Fruit fly (Drosophila melanogaster) whole organism, embryonic: ENCODE data around the gene CG13920.

Experiments
- CG10431 ChIP-seq: fragments of 200-800 bp; sonication (Bioruptor generic); optimal IDR thresholded peaks from 3 replicates; lab custom pipeline; 2018; ENCODE audit warnings: missing biosample characterization, mild to moderate bottlenecking, missing genetic modification characterization
- CG10979 ChIP-seq: fragments of 200-800 bp; sonication (Bioruptor generic); optimal IDR thresholded peaks from 2 replicates; lab custom pipeline; 2018; ENCODE audit warnings: missing biosample characterization, mild to moderate bottlenecking, missing genetic modification characterization, moderate library complexity
- CG11723 ChIP-seq: fragments of 200-800 bp; sonication (Bioruptor generic); optimal IDR thresholded peaks from 2 replicates; lab custom pipeline; 2017; ENCODE audit warnings: missing biosample characterization, mild to moderate bottlenecking, missing genetic modification characterization
- CG12659 ChIP-seq: fragments of 200-800 bp; sonication (Bioruptor generic); optimal IDR thresholded peaks from 3 replicates; lab custom pipeline; 2017; ENCODE audit warnings: mild to moderate bottlenecking, missing biosample characterization, missing genetic modification reagents, missing genetic modification characterization
- CG12769 ChIP-seq: fragments of 200-800 bp; sonication (Bioruptor generic); optimal IDR thresholded peaks from 2 replicates; lab custom pipeline; 2019; ENCODE audit warnings: missing biosample characterization, mild to moderate bottlenecking, missing genetic modification characterization, moderate library complexity
- CG13775 ChIP-seq: fragments of 200-800 bp; sonication (Bioruptor generic); optimal IDR thresholded peaks from 3 replicates; lab custom pipeline; 2017; ENCODE audit warnings: missing biosample characterization, mild to moderate bottlenecking, missing genetic modification characterization
- CG14050 ChIP-seq: fragments of 200-800 bp; sonication (Bioruptor generic); IDR thresholded peaks from 3 replicates; pipeline ENCODE4 v1.3.6; 2022; ENCODE audit warnings: missing biosample characterization, missing genetic modification characterization
- CG14710 ChIP-seq: fragments of 200-800 bp; sonication (Bioruptor generic); optimal IDR thresholded peaks from 3 replicates; lab custom pipeline; 2019; ENCODE audit warnings: missing biosample characterization, mild to moderate bottlenecking, missing genetic modification characterization, moderate library complexity
- CG14860 ChIP-seq: fragments of 200-800 bp; sonication (Bioruptor generic); IDR thresholded peaks from 3 replicates; pipeline ENCODE4 v1.3.6; 2022; ENCODE audit warnings: missing biosample characterization, missing genetic modification characterization; ENCODE audit not compliant: partially characterized antibody
- CG1647 ChIP-seq: fragments of 200-800 bp; sonication (Bioruptor generic); optimal IDR thresholded peaks from 3 replicates; lab custom pipeline; 2016; ENCODE audit warnings: missing biosample characterization, missing genetic modification characterization
- CG17361 ChIP-seq: fragments of 200-800 bp; sonication (Bioruptor generic); IDR thresholded peaks from 3 replicates; pipeline ENCODE4 v1.3.6; 2022; ENCODE audit warnings: missing biosample characterization, missing genetic modification characterization
- CG17829 ChIP-seq: fragments of 200-800 bp; optimal IDR thresholded peaks from 2 replicates; lab custom pipeline; 2019; ENCODE audit warnings: missing biosample characterization, mild to moderate bottlenecking, missing genetic modification characterization, moderate library complexity
- CG18262 ChIP-seq: fragments of 200-800 bp; optimal IDR thresholded peaks from 3 replicates; lab custom pipeline; 2019; ENCODE audit warnings: missing biosample characterization, mild to moderate bottlenecking, missing genetic modification characterization, moderate library complexity
- CG2678 ChIP-seq: fragments of 200-800 bp; sonication (Bioruptor generic); optimal IDR thresholded peaks from 3 replicates; lab custom pipeline; 2019; ENCODE audit warnings: missing biosample characterization, mild to moderate bottlenecking, missing genetic modification characterization, moderate library complexity
- CG30431 ChIP-seq: fragments of 200-800 bp; sonication (Bioruptor generic); optimal IDR thresholded peaks from 2 replicates; lab custom pipeline; 2017; ENCODE audit warnings: missing biosample characterization, missing genetic modification characterization
- CG34422 ChIP-seq: fragments of 200-800 bp; sonication (Bioruptor generic); IDR thresholded peaks from 3 replicates; pipeline ENCODE4 v1.3.6; 2022; ENCODE audit warnings: missing biosample characterization, missing genetic modification characterization
- CG42726 ChIP-seq: fragments of 200-800 bp; sonication (Bioruptor generic); IDR thresholded peaks from 2 replicates; pipeline ENCODE4 v1.3.6; 2022; ENCODE audit warnings: missing biosample characterization, missing genetic modification characterization; ENCODE audit not compliant: partially characterized antibody
- CG4820 ChIP-seq: fragments of 200-800 bp; sonication (Bioruptor generic); optimal IDR thresholded peaks from 3 replicates; lab custom pipeline; 2016; ENCODE audit warnings: missing biosample characterization, missing genetic modification characterization
- CG8089 ChIP-seq: fragments of 200-800 bp; sonication (Bioruptor generic); optimal IDR thresholded peaks from 3 replicates; lab custom pipeline; 2016; ENCODE audit warnings: missing biosample characterization, missing genetic modification characterization
- CG8944 ChIP-seq: fragments of 200-800 bp; sonication (Bioruptor generic); optimal IDR thresholded peaks from 3 replicates; lab custom pipeline; 2016; ENCODE audit warnings: missing biosample characterization, missing genetic modification characterization
- D ChIP-seq, 2 experiments: fragments of 200-800 bp in 1 of 2; fragments of >200 bp in 1 of 2; sonication (Bioruptor generic) in 1 of 2; optimal IDR thresholded peaks; 2 replicates in 1 of 2; 3 replicates in 1 of 2; lab custom pipeline; 2017; ENCODE audit warnings: mild to moderate bottlenecking in 1 of 2, missing biosample characterization in 1 of 2, missing genetic modification characterization in 1 of 2, missing genetic modification reagents in 1 of 2
- Dip2 ChIP-seq: fragments of 200-800 bp; sonication (Bioruptor generic); IDR thresholded peaks from 2 replicates; pipeline ENCODE4 v1.3.6; 2022; ENCODE audit warnings: missing biosample characterization, missing genetic modification characterization
- Fer3 ChIP-seq: fragments of 200-800 bp; sonication (Bioruptor generic); optimal IDR thresholded peaks from 2 replicates; lab custom pipeline; 2018; ENCODE audit warnings: missing biosample characterization, mild to moderate bottlenecking, missing genetic modification characterization, moderate library complexity
- H15 ChIP-seq: fragments of 200-800 bp; sonication (Bioruptor generic); IDR thresholded peaks from 3 replicates; pipeline ENCODE4 v1.3.6; 2022; ENCODE audit warnings: missing biosample characterization, missing genetic modification characterization
- HLH54F ChIP-seq: fragments of 200-800 bp; sonication (Bioruptor generic); optimal IDR thresholded peaks from 3 replicates; lab custom pipeline; 2016; ENCODE audit warnings: missing biosample characterization, missing genetic modification characterization
- Med ChIP-seq: fragments of 200-800 bp; sonication (Bioruptor generic); peaks from one replicate; lab custom pipeline; 2016; ENCODE audit warnings: missing biosample characterization, missing genetic modification characterization, mild to moderate bottlenecking, inconsistent platforms, moderate library complexity
- Nf-YA ChIP-seq: fragments of 200-800 bp; sonication (Bioruptor generic); IDR thresholded peaks from 2 replicates; pipeline ENCODE4 v1.3.6; 2022; ENCODE audit warnings: missing biosample characterization, missing genetic modification characterization
- Oaz ChIP-seq: fragments of 200-800 bp; sonication (Bioruptor generic); IDR thresholded peaks from 2 replicates; pipeline ENCODE4 v1.3.6; 2022; ENCODE audit warnings: missing biosample characterization, missing genetic modification characterization
- Poxn ChIP-seq: fragments of 200-800 bp; sonication (Bioruptor generic); IDR thresholded peaks from 2 replicates; pipeline ENCODE4 v1.3.6; 2022; ENCODE audit warnings: missing biosample characterization, missing genetic modification characterization
- Vsx1 ChIP-seq: fragments of 200-800 bp; sonication (Bioruptor generic); optimal IDR thresholded peaks from 2 replicates; lab custom pipeline; 2017; ENCODE audit warnings: missing biosample characterization, mild to moderate bottlenecking, missing genetic modification characterization, missing genetic modification reagents
- ab ChIP-seq: fragments of 200-800 bp; sonication (Bioruptor generic); optimal IDR thresholded peaks from 2 replicates; lab custom pipeline; 2016; ENCODE audit warnings: missing biosample characterization, missing genetic modification characterization
- cas ChIP-seq: fragments of 200-800 bp; sonication (Bioruptor generic); IDR thresholded peaks from 2 replicates; pipeline ENCODE4 v1.3.6; 2022; ENCODE audit warnings: missing biosample characterization, missing genetic modification characterization
- dmrt99B ChIP-seq: fragments of 200-800 bp; sonication (Bioruptor generic); optimal IDR thresholded peaks from 2 replicates; lab custom pipeline; 2018; ENCODE audit warnings: missing biosample characterization, mild to moderate bottlenecking, missing genetic modification characterization, moderate library complexity
- dpn ChIP-seq, 2 experiments: fragments of 200-800 bp; sonication (Bioruptor generic); optimal IDR thresholded peaks; 3 replicates each; lab custom pipeline; 2016; ENCODE audit warnings: missing biosample characterization in 2 of 2, missing genetic modification characterization in 2 of 2
- hbn ChIP-seq: fragments of 200-800 bp; sonication (Bioruptor generic); IDR thresholded peaks from 2 replicates; pipeline ENCODE4 v1.3.6; 2022; ENCODE audit warnings: missing biosample characterization, missing genetic modification characterization; ENCODE audit not compliant: partially characterized antibody
- hkb ChIP-seq, 2 experiments: fragments of 200-800 bp in 1 of 2; fragments of >200 bp in 1 of 2; sonication (Bioruptor generic) in 1 of 2; IDR thresholded peaks in 1 of 2; optimal IDR thresholded peaks in 1 of 2; 2 replicates each; pipeline versions ENCODE4 v1.3.6 to Lab custom; 2017 to 2022; ENCODE audit warnings: missing biosample characterization in 1 of 2, missing genetic modification characterization in 1 of 2
- ind ChIP-seq: fragments of 200-800 bp; sonication (Bioruptor generic); optimal IDR thresholded peaks from 3 replicates; lab custom pipeline; 2016; ENCODE audit warnings: missing biosample characterization, missing genetic modification characterization
- lola ChIP-seq, 3 experiments: fragments of >200 bp in 2 of 3; fragments of 200-800 bp in 1 of 3; sonication (Bioruptor generic) in 1 of 3; optimal IDR thresholded peaks; 2 replicates each; lab custom pipeline; 2017 to 2019; ENCODE audit warnings: missing biosample characterization in 3 of 3, missing genetic modification characterization in 3 of 3, mild to moderate bottlenecking in 1 of 3, moderate library complexity in 1 of 3
- mam ChIP-seq: fragments of 200-800 bp; sonication (Bioruptor generic); optimal IDR thresholded peaks from 3 replicates; lab custom pipeline; 2016; ENCODE audit warnings: missing biosample characterization, missing genetic modification characterization
- nmo ChIP-seq: fragments of 200-800 bp; sonication (Bioruptor generic); optimal IDR thresholded peaks from 2 replicates; lab custom pipeline; 2018; ENCODE audit warnings: missing biosample characterization, mild to moderate bottlenecking, missing genetic modification characterization, moderate library complexity
- nom ChIP-seq: fragments of 200-800 bp; sonication (Bioruptor generic); optimal IDR thresholded peaks from 2 replicates; lab custom pipeline; 2017; ENCODE audit warnings: missing biosample characterization, missing genetic modification characterization, mild to moderate bottlenecking, moderate library complexity, missing genetic modification reagents
- pb ChIP-seq: fragments of 200-800 bp; sonication (Bioruptor generic); optimal IDR thresholded peaks from 3 replicates; lab custom pipeline; 2016; ENCODE audit warnings: missing biosample characterization, missing genetic modification characterization
- peb ChIP-seq: fragments of 200-800 bp; sonication (Bioruptor generic); IDR thresholded peaks from 2 replicates; pipeline ENCODE4 v1.3.6; 2022; ENCODE audit warnings: missing biosample characterization, missing genetic modification characterization
- pho ChIP-seq: fragments of 200-800 bp; sonication (Bioruptor generic); optimal IDR thresholded peaks from 2 replicates; lab custom pipeline; 2016; ENCODE audit warnings: missing biosample characterization, missing genetic modification characterization
- row ChIP-seq: fragments of 200-800 bp; sonication (Bioruptor generic); IDR thresholded peaks from 3 replicates; pipeline ENCODE4 v1.3.6; 2022; ENCODE audit warnings: missing biosample characterization, missing genetic modification characterization
- sna ChIP-seq: fragments of 200-800 bp; sonication (Bioruptor generic); IDR thresholded peaks from 2 replicates; pipeline ENCODE4 v1.3.6; 2022; ENCODE audit warnings: missing biosample characterization, missing genetic modification characterization; ENCODE audit not compliant: partially characterized antibody
- sob ChIP-seq: fragments of 200-800 bp; sonication (Bioruptor generic); IDR thresholded peaks from 2 replicates; pipeline ENCODE4 v1.3.6; 2022; ENCODE audit warnings: missing biosample characterization, missing genetic modification characterization
- zfh1 ChIP-seq: fragments of 200-800 bp; sonication (Bioruptor generic); IDR thresholded peaks from 3 replicates; pipeline ENCODE4 v1.3.6; 2022; ENCODE audit warnings: missing biosample characterization, missing genetic modification characterization

CG13920 gene

DNA sequence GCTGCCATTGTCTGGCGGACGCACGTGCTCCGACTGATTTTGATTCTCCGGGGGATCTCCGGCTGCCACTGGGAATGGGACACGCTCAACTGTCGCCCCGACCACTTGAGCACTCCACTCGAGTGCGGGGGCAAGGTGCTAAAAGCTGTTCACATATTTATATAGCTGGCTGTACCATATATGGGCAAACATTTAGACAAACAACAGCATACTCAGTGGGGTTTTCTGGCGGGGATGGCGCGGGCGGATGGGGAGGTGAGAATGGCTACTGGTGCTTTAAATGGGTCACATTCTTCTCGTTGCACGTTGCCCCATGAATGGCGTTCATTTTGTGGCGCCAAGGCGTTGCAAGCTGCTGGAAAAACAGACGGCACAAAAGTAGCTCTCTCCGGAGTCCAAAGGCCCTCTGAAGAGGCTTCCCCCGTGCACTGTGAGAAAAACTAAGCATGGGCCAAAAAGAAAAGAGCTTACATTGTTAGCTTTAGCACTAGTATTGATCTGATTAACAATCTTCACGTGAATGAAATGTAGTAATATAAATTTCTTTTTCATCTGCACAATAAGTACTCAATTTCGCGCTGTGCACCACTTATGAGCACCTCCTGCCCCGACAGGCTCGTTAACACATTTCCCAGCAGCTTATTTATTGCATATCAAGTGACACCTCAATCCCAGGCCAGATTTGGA lies 42.1 kb downstream of the CG13920 start (continued):
- TF ChIP-seq sna (GFP tag; lab: Robert Waterston, UW) (no peak), CG8089 (GFP tag; lab: Kevin White, UChicago) (peak; percentile 21), zfh1 (GFP tag; lab: Robert Waterston, UW) (peak; percentile 59), HLH54F (GFP tag; lab: Kevin White, UChicago) (no peak), CG10979 (peak; percentile 67), Nf-YA (no peak), CG4820 (GFP tag; lab: Kevin White, UChicago) (peak; percentile 50), mam (no peak), CG18262 (tag; lab: Kevin White, UChicago) (peak; percentile 60), peb (GFP tag; lab: Robert Waterston, UW) (no peak), CG34422 (GFP tag; lab: Robert Waterston, UW) (0 out of 3 replicates have a peak, but pooled peaks have one; percentile 22), row (GFP tag; lab: Robert Waterston, UW) (peak; percentile 52), CG13775 (GFP tag; lab: Kevin White, UChicago) (no peak), lola (GFP tag; optimal IDR thresholded peaks at IDR 0.05; lab: Kevin White, UChicago) (peak in 1 of 3 experiments; percentile 43), CG10431 (peak; percentile 69), cas (GFP tag; lab: Robert Waterston, UW) (no peak), nom (peak; percentile 80), ind (peak; percentile 38), CG12659 (GFP tag; lab: Kevin White, UChicago) (no peak), CG11723 (GFP tag; lab: Kevin White, UChicago) (peak; percentile 8), CG8944 (GFP tag; lab: Kevin White, UChicago) (peak; percentile 8), D (optimal IDR thresholded peaks at IDR 0.05; lab: Kevin White, UChicago) (no peak), D (GFP tag; optimal IDR thresholded peaks at IDR 0.05; lab: Kevin White, UChicago) (peak; percentile 50), hbn (GFP tag; lab: Robert Waterston, UW) (no peak), CG30431 (GFP tag; lab: Kevin White, UChicago) (no peak), CG14860 (GFP tag; lab: Robert Waterston, UW) (no peak), Fer3 (tag; lab: Kevin White, UChicago) (no peak), CG42726 (no peak), CG14710 (tag; lab: Kevin White, UChicago) (peak; percentile 44), Dip2 (GFP tag; lab: Robert Waterston, UW) (no peak), nmo (GFP tag; lab: Kevin White, UChicago) (peak; percentile 40), CG2678 (tag; lab: Kevin White, UChicago) (peak; percentile 55), Poxn (GFP tag; lab: Robert Waterston, UW) (no peak), Oaz (GFP tag; lab: Robert Waterston, UW) (no peak), pb (GFP tag; lab: Kevin White, UChicago) (no peak), H15 (peak; percentile 40; the same call in 1 of the 3 replicates), Vsx1 (peak; percentile 46), sob (0 out of 2 replicates have a peak, but pooled peaks have one; percentile 10), pho (GFP tag; lab: Kevin White, UChicago) (no peak), CG17361 (GFP tag; lab: Robert Waterston, UW) (peak; percentile 42; the same call in 1 of the 3 replicates), CG17829 (tag; lab: Kevin White, UChicago) (peak; percentile 20), dpn (GFP tag; optimal IDR thresholded peaks at IDR 0.05; lab: Kevin White, UChicago) (peak in 1 of 2 experiments; percentile 4), CG14050 (GFP tag; lab: Robert Waterston, UW) (no peak), ab (no peak), dmrt99B (tag; lab: Kevin White, UChicago) (peak; percentile 51), hkb (optimal IDR thresholded peaks at IDR 0.05; lab: Kevin White, UChicago) (no peak), hkb (GFP tag; IDR thresholded peaks at IDR 0.05; lab: Robert Waterston, UW) (0 out of 2 replicates have a peak, but pooled peaks have one; percentile 41), CG12769 (tag; lab: Kevin White, UChicago) (no peak), CG1647 (GFP tag; lab: Kevin White, UChicago) (no peak), Med (peak; percentile 76)
